Fruit fly (Drosophila melanogaster): ENCODE results near the gene CG7987.

CG7987 gene

dm6 chr3R:14567796-14568195 is 7.9 kb downstream of the CG7987 start:
- TF ChIP-seq Hr96 (GFP tag; optimal IDR thresholded peaks at IDR 0.05) (no peak), toe (GFP tag; optimal IDR thresholded peaks at IDR 0.05) (no peak), cic (GFP tag; optimal IDR thresholded peaks at IDR 0.05) (peak; percentile 12), kay (GFP tag; ENCODE audit: borderline replicate concordance) (peak; percentile 97)

- TF ChIP-seq toe (GFP tag; optimal IDR thresholded peaks at IDR 0.05) (no peak), pad (GFP tag; optimal IDR thresholded peaks at IDR 0.05) (no peak), Clk (GFP tag; optimal IDR thresholded peaks at IDR 0.05) (no peak), CG5204 (GFP tag; optimal IDR thresholded peaks at IDR 0.05) (no peak), CG12768 (GFP tag; optimal IDR thresholded peaks at IDR 0.05) (no peak), kay (GFP tag; ENCODE audit: borderline replicate concordance) (no peak), CG11617 (GFP tag; optimal IDR thresholded peaks at IDR 0.05) (no peak), Hr96 (GFP tag; optimal IDR thresholded peaks at IDR 0.05) (no peak), CG1620 (GFP tag; optimal IDR thresholded peaks at IDR 0.05) (no peak), ovo (GFP tag; optimal IDR thresholded peaks at IDR 0.05) (no peak), cic (GFP tag; optimal IDR thresholded peaks at IDR 0.05) (no peak), Crg-1 (GFP tag; optimal IDR thresholded peaks at IDR 0.05) (no peak), tj (GFP tag; optimal IDR thresholded peaks at IDR 0.05) (no peak), CG7045 (GFP tag; optimal IDR thresholded peaks at IDR 0.05) (no peak), cnc (optimal IDR thresholded peaks at IDR 0.05) (no peak), CG33017 (tag; optimal IDR thresholded peaks at IDR 0.05) (no peak), Mnt (GFP tag; optimal IDR thresholded peaks at IDR 0.05) (no peak), CG7101 (tag; optimal IDR thresholded peaks at IDR 0.05) (no peak), bab1 (GFP tag; optimal IDR thresholded peaks at IDR 0.05) (no peak)
Measured at dm6 chr3R:14567329-14567728, 8.4 kb downstream of the CG7987 start, which contains the start of gene CG31313. CG31313 (minus strand) TSS chr3R:14567429.

- TF ChIP-seq CG12768 (GFP tag; optimal IDR thresholded peaks at IDR 0.05) (no peak), tj (GFP tag; optimal IDR thresholded peaks at IDR 0.05) (no peak), kay (GFP tag; ENCODE audit: borderline replicate concordance) (no peak), CG11617 (GFP tag; optimal IDR thresholded peaks at IDR 0.05) (no peak), Hr96 (GFP tag; optimal IDR thresholded peaks at IDR 0.05) (no peak), bab1 (GFP tag; optimal IDR thresholded peaks at IDR 0.05) (no peak), CG5204 (GFP tag; optimal IDR thresholded peaks at IDR 0.05) (no peak), ovo (GFP tag; optimal IDR thresholded peaks at IDR 0.05) (no peak), CG33017 (tag; optimal IDR thresholded peaks at IDR 0.05) (no peak), toe (GFP tag; optimal IDR thresholded peaks at IDR 0.05) (no peak), CG7101 (tag; optimal IDR thresholded peaks at IDR 0.05) (no peak), Clk (GFP tag; optimal IDR thresholded peaks at IDR 0.05) (no peak), cic (GFP tag; optimal IDR thresholded peaks at IDR 0.05) (no peak), CG1620 (GFP tag; optimal IDR thresholded peaks at IDR 0.05) (no peak), pad (GFP tag; optimal IDR thresholded peaks at IDR 0.05) (no peak), Crg-1 (GFP tag; optimal IDR thresholded peaks at IDR 0.05) (no peak), cnc (optimal IDR thresholded peaks at IDR 0.05) (no peak), CG14711 (tag; optimal IDR thresholded peaks at IDR 0.05) (no peak), CG7045 (GFP tag; optimal IDR thresholded peaks at IDR 0.05) (no peak)
Measured at dm6 chr3R:14565065-14565977, 10.4 kb downstream of the CG7987 start, which contains the start of gene CG14852. CG14852 (plus strand) TSS chr3R:14565927.

dm6 chr3R:14564705-14565064 is 11.0 kb downstream of the CG7987 start, which contains the start of gene CG8087:
CG8087 (minus strand) TSS chr3R:14564805.
- TF ChIP-seq CG11617 (GFP tag; optimal IDR thresholded peaks at IDR 0.05): no peak
- TF ChIP-seq bab1 (GFP tag; optimal IDR thresholded peaks at IDR 0.05): no peak
- no peak for TF ChIP-seq cnc (optimal IDR thresholded peaks at IDR 0.05)

dm6 chr3R:14562040-14562439 is 13.6 kb downstream of the CG7987 start, which contains the start of gene CG14851:
CG14851 (plus strand) TSS chr3R:14562340.
- TF ChIP-seq cic (GFP tag; optimal IDR thresholded peaks at IDR 0.05) (no peak), Crg-1 (GFP tag; optimal IDR thresholded peaks at IDR 0.05) (no peak), Mnt (GFP tag; optimal IDR thresholded peaks at IDR 0.05) (no peak), bab1 (GFP tag; optimal IDR thresholded peaks at IDR 0.05) (no peak), Hr96 (GFP tag; optimal IDR thresholded peaks at IDR 0.05) (no peak), cnc (optimal IDR thresholded peaks at IDR 0.05) (no peak), tj (GFP tag; optimal IDR thresholded peaks at IDR 0.05) (no peak)

- TF ChIP-seq cnc (optimal IDR thresholded peaks at IDR 0.05) (no peak), CG1620 (GFP tag; optimal IDR thresholded peaks at IDR 0.05) (no peak), CG33017 (tag; optimal IDR thresholded peaks at IDR 0.05) (no peak), ovo (GFP tag; optimal IDR thresholded peaks at IDR 0.05) (no peak), kay (GFP tag; ENCODE audit: borderline replicate concordance) (no peak), pad (GFP tag; optimal IDR thresholded peaks at IDR 0.05) (no peak), CG5204 (GFP tag; optimal IDR thresholded peaks at IDR 0.05) (no peak), tj (GFP tag; optimal IDR thresholded peaks at IDR 0.05) (no peak)
Measured at dm6 chr3R:14560635-14561034, 15.1 kb downstream of the CG7987 start, which contains the start of gene Jig. Jig (plus strand) TSS chr3R:14560935.

- TF ChIP-seq CG11617 (GFP tag; optimal IDR thresholded peaks at IDR 0.05) (no peak), CG5204 (GFP tag; optimal IDR thresholded peaks at IDR 0.05) (no peak), CG7101 (tag; optimal IDR thresholded peaks at IDR 0.05) (no peak), cic (GFP tag; optimal IDR thresholded peaks at IDR 0.05) (no peak), ovo (GFP tag; optimal IDR thresholded peaks at IDR 0.05) (no peak), Hr96 (GFP tag; optimal IDR thresholded peaks at IDR 0.05) (no peak), CG12768 (GFP tag; optimal IDR thresholded peaks at IDR 0.05) (no peak), pad (GFP tag; optimal IDR thresholded peaks at IDR 0.05) (no peak)
Measured at dm6 chr3R:14559954-14560353, 15.7 kb downstream of the CG7987 start, which contains the start of gene CG14854. CG14854 (minus strand) TSS chr3R:14560054.
